Worm (Caenorhabditis elegans): ENCODE measurements around the gene srh-276.

Gene srh-276

DNA sequence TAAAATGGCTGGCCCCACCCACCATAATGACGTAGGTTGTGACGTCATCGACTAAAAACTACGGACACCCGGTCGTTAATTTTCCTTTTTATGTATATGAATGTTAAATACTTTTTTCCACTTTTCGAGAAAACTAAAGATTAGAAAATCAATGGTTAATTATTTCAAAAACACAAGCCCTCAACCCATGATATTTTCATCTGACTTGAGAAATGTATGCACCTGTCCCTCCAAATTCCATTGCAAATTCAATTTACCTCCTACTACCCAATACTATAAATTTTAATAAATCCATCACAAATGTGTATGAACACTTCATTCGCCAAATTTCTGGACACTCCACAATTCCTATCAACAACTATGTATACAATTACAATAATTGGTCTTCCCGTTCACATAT, at the start of gene srh-276:
Gene srh-276 (plus strand): TSS at position 301 of the 400 bp plus-strand sequence.
- TF ChIP-seq tbx-7 (tag; optimal IDR thresholded peaks at IDR 0.05): no peak

DNA sequence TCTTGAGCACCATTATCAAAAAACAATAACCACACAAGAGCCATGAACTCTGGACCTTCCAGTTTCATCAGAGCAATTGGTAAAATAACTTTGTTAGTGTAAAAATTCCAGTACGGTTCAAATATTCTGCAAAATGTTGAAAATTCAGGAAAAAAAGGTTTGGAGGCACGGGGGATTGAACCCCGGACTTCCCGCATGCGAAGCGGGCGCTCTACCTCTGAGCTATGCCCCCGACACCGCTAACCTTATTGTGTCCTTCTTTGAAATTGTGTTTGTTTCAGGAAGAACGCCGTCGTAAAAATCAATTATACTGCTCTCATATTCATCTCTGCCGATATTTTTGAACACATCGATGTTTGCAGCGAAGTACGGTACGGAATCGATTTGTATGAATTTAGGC, 49.3 kb upstream of the srh-276 start:
- no peak for TF ChIP-seq elt-4 (tag; optimal IDR thresholded peaks at IDR 0.05)
- no peak for TF ChIP-seq elt-2 (tag; optimal IDR thresholded peaks at IDR 0.05)
- TF ChIP-seq sox-2 (GFP tag; IDR thresholded peaks at IDR 0.05): no peak
- TF ChIP-seq F13H6.1 (tag; optimal IDR thresholded peaks at IDR 0.05): no peak

DNA sequence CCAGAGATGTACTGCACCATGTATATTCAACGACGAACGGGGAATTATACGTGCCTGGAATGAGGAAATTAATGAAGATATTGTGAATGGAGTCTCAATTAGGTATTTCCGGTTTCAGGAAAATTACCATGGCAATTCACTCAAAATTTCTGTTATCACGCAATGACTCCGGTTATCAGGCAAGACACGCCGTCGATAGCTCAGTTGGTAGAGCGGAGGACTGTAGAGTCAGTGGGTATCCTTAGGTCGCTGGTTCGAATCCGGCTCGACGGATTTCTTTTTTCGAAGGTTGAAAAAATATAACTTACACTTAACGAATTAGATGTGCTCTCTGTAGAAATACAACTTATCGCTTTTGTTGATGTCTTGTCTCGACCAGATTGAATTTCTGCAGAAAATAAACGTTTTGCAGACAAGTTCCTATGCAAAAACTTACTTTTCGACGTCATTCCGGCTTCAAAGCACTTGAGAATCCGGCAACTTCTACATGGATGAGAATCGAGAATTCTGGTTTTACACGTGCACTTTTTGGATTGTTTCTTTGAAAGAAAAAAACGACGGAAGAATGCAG, 48.6 kb upstream of the srh-276 start:
- TF ChIP-seq rnt-1 (tag; optimal IDR thresholded peaks at IDR 0.05) (no peak), madf-2 (tag; optimal IDR thresholded peaks at IDR 0.05) (no peak), hlh-30 (tag; optimal IDR thresholded peaks at IDR 0.05; ENCODE audit: insufficient read depth) (no peak), ceh-30 (tag; optimal IDR thresholded peaks at IDR 0.05) (no peak), dve-1 (tag; optimal IDR thresholded peaks at IDR 0.05) (no peak), ceh-31 (tag; optimal IDR thresholded peaks at IDR 0.05) (no peak), Y22D7AL.16 (tag; optimal IDR thresholded peaks at IDR 0.05) (no peak), odd-2 (tag; optimal IDR thresholded peaks at IDR 0.05) (no peak), pag-3 (tag; optimal IDR thresholded peaks at IDR 0.05; ENCODE audit: borderline replicate concordance) (no peak), ceh-45 (GFP tag; IDR thresholded peaks at IDR 0.05) (no peak), elt-4 (tag; optimal IDR thresholded peaks at IDR 0.05) (no peak)

DNA sequence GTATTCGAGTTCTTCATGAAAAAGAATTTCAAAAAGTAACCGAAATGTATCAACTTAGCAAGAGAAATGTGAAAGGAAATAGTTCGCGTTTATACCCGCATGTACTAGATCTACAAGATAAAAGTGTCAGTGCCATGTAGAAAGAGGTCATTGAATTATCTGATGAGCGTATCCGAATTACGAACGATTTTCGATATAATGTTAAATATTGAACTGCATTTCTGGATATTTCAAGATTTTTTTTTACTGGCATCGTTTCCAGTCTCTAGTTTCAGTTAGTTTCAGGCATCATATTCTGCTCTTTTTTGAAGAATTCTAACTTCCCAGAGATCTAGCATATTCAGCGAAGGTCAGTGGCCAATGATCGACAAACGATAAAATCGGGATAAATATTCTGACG, 47.8 kb upstream of the srh-276 start, which contains the start of gene nhr-150:
Gene nhr-150 (minus strand): TSS at position 92 of the 400 bp plus-strand sequence.
- TF ChIP-seq F13H6.1 (tag; optimal IDR thresholded peaks at IDR 0.05) (no peak), ceh-48 (tag; optimal IDR thresholded peaks at IDR 0.05) (no peak), gmeb-2 (tag; optimal IDR thresholded peaks at IDR 0.05) (no peak), lim-6 (tag; optimal IDR thresholded peaks at IDR 0.05) (no peak), ceh-9 (tag; optimal IDR thresholded peaks at IDR 0.05) (no peak), hlh-6 (tag; optimal IDR thresholded peaks at IDR 0.05) (no peak), ets-4 (tag; optimal IDR thresholded peaks at IDR 0.05) (no peak), mec-3 (tag; optimal IDR thresholded peaks at IDR 0.05; ENCODE audit: borderline replicate concordance) (no peak), C38D4.7 (GFP tag; optimal IDR thresholded peaks at IDR 0.05) (no peak), unc-55 (GFP tag; optimal IDR thresholded peaks at IDR 0.05) (no peak), che-1 (tag; optimal IDR thresholded peaks at IDR 0.05) (no peak), dve-1 (tag; optimal IDR thresholded peaks at IDR 0.05) (no peak), C08G9.2 (tag; optimal IDR thresholded peaks at IDR 0.05) (no peak), nhr-11 (tag; optimal IDR thresholded peaks at IDR 0.05) (no peak), hlh-15 (tag; optimal IDR thresholded peaks at IDR 0.05) (no peak), T23F11.4 (GFP tag; optimal IDR thresholded peaks at IDR 0.05) (no peak), fkh-10 (GFP tag; optimal IDR thresholded peaks at IDR 0.05) (no peak), npax-4 (tag; optimal IDR thresholded peaks at IDR 0.05) (no peak), sox-2 (GFP tag; IDR thresholded peaks at IDR 0.05) (no peak), ref-2 (tag; optimal IDR thresholded peaks at IDR 0.05) (no peak)

DNA sequence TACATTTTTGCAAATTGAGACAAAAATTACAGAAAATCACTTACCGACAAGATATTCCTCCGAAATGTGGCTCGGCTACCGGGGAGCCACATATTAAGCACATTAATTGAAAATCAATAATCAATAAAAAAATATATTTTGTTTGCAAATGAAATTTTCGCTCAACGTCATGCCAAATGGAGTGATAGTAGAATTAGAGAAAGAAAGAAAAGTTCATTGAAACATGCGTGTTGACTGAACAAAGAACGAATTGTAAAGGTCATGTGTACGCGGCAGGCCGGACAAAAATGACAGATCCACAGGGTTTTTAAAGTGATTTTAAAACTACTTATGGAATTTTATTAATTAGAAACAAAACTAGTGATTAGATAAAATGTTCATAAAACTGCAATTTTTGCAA, 45.6 kb upstream of the srh-276 start:
- TF ChIP-seq che-1 (tag; optimal IDR thresholded peaks at IDR 0.05): no peak
- TF ChIP-seq tbx-7 (tag; optimal IDR thresholded peaks at IDR 0.05): no peak
- TF ChIP-seq pha-4 (tag; optimal IDR thresholded peaks at IDR 0.05): no peak
- no peak for TF ChIP-seq C08G9.2 (tag; optimal IDR thresholded peaks at IDR 0.05)
- no peak for TF ChIP-seq ztf-16 (tag; optimal IDR thresholded peaks at IDR 0.05)
- TF ChIP-seq npax-4 (tag; optimal IDR thresholded peaks at IDR 0.05): no peak
- no peak for TF ChIP-seq dve-1 (tag; optimal IDR thresholded peaks at IDR 0.05)
- no peak for TF ChIP-seq madf-2 (tag; optimal IDR thresholded peaks at IDR 0.05)
- no peak for TF ChIP-seq hlh-13 (GFP tag; optimal IDR thresholded peaks at IDR 0.05)
- TF ChIP-seq unc-55 (GFP tag; optimal IDR thresholded peaks at IDR 0.05): no peak
- no peak for TF ChIP-seq hlh-15 (tag; optimal IDR thresholded peaks at IDR 0.05)
- TF ChIP-seq ceh-9 (tag; optimal IDR thresholded peaks at IDR 0.05): no peak
- TF ChIP-seq rnt-1 (tag; optimal IDR thresholded peaks at IDR 0.05): no peak
- no peak for TF ChIP-seq K02D7.2 (tag; optimal IDR thresholded peaks at IDR 0.05)
- no peak for TF ChIP-seq K09A11.1 (tag; optimal IDR thresholded peaks at IDR 0.05; ENCODE audit: insufficient read depth)
- TF ChIP-seq ceh-30 (tag; optimal IDR thresholded peaks at IDR 0.05): no peak
- TF ChIP-seq nfya-1 (tag; optimal IDR thresholded peaks at IDR 0.05): no peak
- no peak for TF ChIP-seq ceh-22 (tag; optimal IDR thresholded peaks at IDR 0.05)
- no peak for TF ChIP-seq sox-2 (GFP tag; IDR thresholded peaks at IDR 0.05)
- TF ChIP-seq ceh-45 (GFP tag; IDR thresholded peaks at IDR 0.05): no peak
